Fruit fly (Drosophila melanogaster) S2 (cell line): Measurements from ENCODE around the gene Mtr3.

Experiments used
- CG8478 ChIP-seq: fragments of >200 bp; optimal IDR thresholded peaks from 2 replicates; lab custom pipeline; 2018
- CTCF ChIP-seq, 2 experiments: fragments of >200 bp; optimal IDR thresholded peaks; 2 replicates each; lab custom pipeline; 2018

dm6 chr3L:19945469-19945868, 32.0 kb upstream of the Mtr3 start:
- TF ChIP-seq CG8478 (no peak), CTCF (optimal IDR thresholded peaks at IDR 0.05; lab: Kevin White, UChicago) (no peak)
